Worm (Caenorhabditis elegans) whole organism, young adult: ENCODE data around the gene snt-3.

Experiments used
- C06A6.2 ChIP-seq: fragments of 200-800 bp; sonication (Bioruptor generic); conservative IDR thresholded peaks from 2 replicates; pipeline ENCODE4 v1.3.6; 2022; ENCODE audit warnings: missing genetic modification characterization, missing compliant biosample characterization
- D2030.7 ChIP-seq: fragments of 200-800 bp; sonication (Bioruptor generic); IDR thresholded peaks from 2 replicates; pipeline ENCODE4 v1.3.6; 2022; ENCODE audit warnings: missing genetic modification reagents, missing genetic modification characterization, missing compliant biosample characterization
- Y67H2A.10 ChIP-seq: fragments of 200-800 bp; sonication (Bioruptor generic); conservative IDR thresholded peaks from 2 replicates; pipeline ENCODE4 v1.3.6; 2022; ENCODE audit warnings: missing genetic modification reagents, missing genetic modification characterization, missing compliant biosample characterization
- Y79H2A.3 ChIP-seq: fragments of 200-800 bp; sonication (Bioruptor generic); conservative IDR thresholded peaks from 2 replicates; pipeline ENCODE4 v1.3.6; 2022; ENCODE audit warnings: missing genetic modification reagents, missing genetic modification characterization, missing compliant biosample characterization
- ama-1 ChIP-seq, 3 experiments: fragments of 150-350 bp in 1 of 3; sonication (generic microtip) in 2 of 3; optimal IDR thresholded peaks; 2 replicates each; lab custom pipeline; 2014 to 2018; ENCODE audit warnings: missing biosample characterization in 2 of 3, missing genetic modification characterization in 2 of 3, missing genetic modification reagents in 2 of 3
- bed-1 ChIP-seq: fragments of 200-800 bp; sonication (Bioruptor generic); IDR thresholded peaks from 2 replicates; pipeline ENCODE4 v1.3.6; 2022; ENCODE audit warnings: missing genetic modification reagents, missing genetic modification characterization, missing compliant biosample characterization
- ceh-91 ChIP-seq: fragments of 200-800 bp; sonication (Bioruptor generic); IDR thresholded peaks from 2 replicates; pipeline ENCODE4 v1.3.6; 2022; ENCODE audit warnings: missing genetic modification reagents, missing genetic modification characterization, missing compliant biosample characterization
- dox-1 ChIP-seq: fragments of 200-800 bp; sonication (Bioruptor generic); IDR thresholded peaks from 2 replicates; pipeline ENCODE4 v1.3.6; 2022; ENCODE audit warnings: missing genetic modification reagents, missing genetic modification characterization, missing compliant biosample characterization
- lag-1 ChIP-seq: fragments of 200-800 bp; sonication (Bioruptor generic); IDR thresholded peaks from 2 replicates; pipeline ENCODE4 v1.3.6; 2022; ENCODE audit warnings: missing genetic modification reagents, missing genetic modification characterization, missing compliant biosample characterization
- mes-4 ChIP-seq: sonication (generic microtip); optimal IDR thresholded peaks from 2 replicates; lab custom pipeline; 2016; ENCODE audit warnings: missing genotype, missing genetic modification characterization, missing compliant biosample characterization
- nhr-90 ChIP-seq: sonication (generic microtip); optimal IDR thresholded peaks from 2 replicates; lab custom pipeline; 2016; ENCODE audit warnings: missing genotype, mild to moderate bottlenecking, missing genetic modification characterization, missing compliant biosample characterization
- pbrm-1 ChIP-seq: fragments of 200-800 bp; sonication (Bioruptor generic); IDR thresholded peaks from 2 replicates; pipeline ENCODE4 v1.3.6; 2022; ENCODE audit warnings: missing genetic modification reagents, missing genetic modification characterization, missing compliant biosample characterization
- xnd-1 ChIP-seq: sonication (generic microtip); optimal IDR thresholded peaks from 2 replicates; lab custom pipeline; 2016; ENCODE audit warnings: missing genotype, missing genetic modification reagents, missing genetic modification characterization, missing compliant biosample characterization
- ztf-3 ChIP-seq: fragments of 200-800 bp; sonication (Bioruptor generic); optimal IDR thresholded peaks from 2 replicates; lab custom pipeline; 2018; ENCODE audit warnings: mild to moderate bottlenecking, missing genetic modification characterization, missing compliant biosample characterization

ce11 chrV:1389838-1390237 is 19.0 kb upstream of the snt-3 start:
- TF ChIP-seq Y79H2A.3 (GFP tag; lab: Robert Waterston, UW) (no peak), lag-1 (GFP tag; lab: Robert Waterston, UW) (no peak), ztf-3 (no peak), D2030.7 (GFP tag; lab: Robert Waterston, UW) (no peak), pbrm-1 (no peak), dox-1 (GFP tag; lab: Robert Waterston, UW) (no peak), xnd-1 (no peak), mes-4 (tag; lab: Kevin White, UChicago) (no peak), ama-1 (optimal IDR thresholded peaks at IDR 0.05; lab: Kevin White, UChicago) (no peak), ama-1 (GFP tag; optimal IDR thresholded peaks at IDR 0.05; lab: Kevin White, UChicago) (no peak), nhr-90 (tag; lab: Kevin White, UChicago) (no peak), bed-1 (GFP tag; lab: Robert Waterston, UW) (no peak), Y67H2A.10 (GFP tag; lab: Robert Waterston, UW) (no peak), C06A6.2 (GFP tag; lab: Robert Waterston, UW) (no peak), ceh-91 (GFP tag; lab: Robert Waterston, UW) (no peak)
